Worm (Caenorhabditis elegans) whole organism, young adult: ENCODE results near the gene sqst-2.
A peak's percentile ranks its signal among the peaks of the same experiment; 100 is the strongest.
"Not testable (repeated sequence)": the region's sequence is repeated elsewhere in the genome, so short reads cannot be mapped to it uniquely, and the experiment has no call there.

Experiments
- B0336.3 ChIP-seq: fragments of 200-800 bp; sonication (Bioruptor generic); IDR thresholded peaks from 2 replicates; pipeline ENCODE4 v1.3.6; 2022; ENCODE audit warnings: missing genetic modification characterization, missing compliant biosample characterization
- C06A6.2 ChIP-seq: fragments of 200-800 bp; sonication (Bioruptor generic); conservative IDR thresholded peaks from 2 replicates; pipeline ENCODE4 v1.3.6; 2022; ENCODE audit warnings: missing genetic modification characterization, missing compliant biosample characterization
- D2030.7 ChIP-seq: fragments of 200-800 bp; sonication (Bioruptor generic); IDR thresholded peaks from 2 replicates; pipeline ENCODE4 v1.3.6; 2022; ENCODE audit warnings: missing genetic modification reagents, missing genetic modification characterization, missing compliant biosample characterization
- F10E7.11 ChIP-seq: sonication (generic microtip); optimal IDR thresholded peaks from 2 replicates; lab custom pipeline; 2017; ENCODE audit warnings: mild to moderate bottlenecking, missing genetic modification characterization, moderate library complexity, missing compliant biosample characterization
- F22D6.2 ChIP-seq: sonication (generic microtip); optimal IDR thresholded peaks from 2 replicates; lab custom pipeline; 2016; ENCODE audit warnings: mild to moderate bottlenecking, missing genetic modification characterization, missing compliant biosample characterization
- F57A8.1 ChIP-seq: fragments of 200-800 bp; sonication (Bioruptor generic); optimal IDR thresholded peaks from 2 replicates; lab custom pipeline; 2018; ENCODE audit warnings: mild to moderate bottlenecking, missing genetic modification characterization, moderate library complexity, missing compliant biosample characterization
- F57C9.4 ChIP-seq: sonication (generic microtip); optimal IDR thresholded peaks from 2 replicates; lab custom pipeline; 2017; ENCODE audit warnings: mild to moderate bottlenecking, missing genetic modification characterization, missing compliant biosample characterization
- K11D2.4 ChIP-seq: fragments of 200-800 bp; sonication (Bioruptor generic); IDR thresholded peaks from 2 replicates; pipeline ENCODE4 v1.3.6; 2022; ENCODE audit warnings: missing genetic modification reagents, missing genetic modification characterization, missing compliant biosample characterization
- Y53G8AR.9 ChIP-seq: fragments of 200-800 bp; sonication (Bioruptor generic); conservative IDR thresholded peaks from 2 replicates; pipeline ENCODE4 v1.3.6; 2022; ENCODE audit warnings: missing genetic modification reagents, missing genetic modification characterization, missing compliant biosample characterization
- atf-7 ChIP-seq: sonication (generic microtip); optimal IDR thresholded peaks from 2 replicates; lab custom pipeline; 2017; ENCODE audit warnings: mild to moderate bottlenecking, missing genetic modification characterization, missing compliant biosample characterization
- attf-5 ChIP-seq: fragments of 200-800 bp; sonication (Bioruptor generic); optimal IDR thresholded peaks from 2 replicates; lab custom pipeline; 2018; ENCODE audit warnings: mild to moderate bottlenecking, missing genetic modification characterization, missing compliant biosample characterization
- ceh-100 ChIP-seq: fragments of 200-800 bp; sonication (Bioruptor generic); IDR thresholded peaks from 2 replicates; pipeline ENCODE4 v1.3.6; 2022; ENCODE audit warnings: missing genetic modification reagents, missing genetic modification characterization, missing compliant biosample characterization
- ceh-91 ChIP-seq: fragments of 200-800 bp; sonication (Bioruptor generic); IDR thresholded peaks from 2 replicates; pipeline ENCODE4 v1.3.6; 2022; ENCODE audit warnings: missing genetic modification reagents, missing genetic modification characterization, missing compliant biosample characterization
- chd-7 ChIP-seq: sonication (generic microtip); optimal IDR thresholded peaks from 2 replicates; lab custom pipeline; 2016; ENCODE audit warnings: mild to moderate bottlenecking, missing genetic modification characterization, moderate library complexity, missing compliant biosample characterization
- dox-1 ChIP-seq: fragments of 200-800 bp; sonication (Bioruptor generic); IDR thresholded peaks from 2 replicates; pipeline ENCODE4 v1.3.6; 2022; ENCODE audit warnings: missing genetic modification reagents, missing genetic modification characterization, missing compliant biosample characterization
- dpff-1 ChIP-seq: sonication (generic microtip); optimal IDR thresholded peaks from 2 replicates; lab custom pipeline; 2017; ENCODE audit warnings: mild to moderate bottlenecking, missing genetic modification characterization, missing compliant biosample characterization
- efl-1 ChIP-seq: fragments of 150-350 bp; optimal IDR thresholded peaks from 2 replicates; lab custom pipeline; 2014; ENCODE audit warnings: missing biosample characterization, missing genetic modification reagents, missing genetic modification characterization
- ekl-4 ChIP-seq: fragments of 200-800 bp; sonication (Bioruptor generic); IDR thresholded peaks from 2 replicates; pipeline ENCODE4 v1.3.6; 2022; ENCODE audit warnings: missing genetic modification reagents, missing genetic modification characterization, missing compliant biosample characterization
- him-1 ChIP-seq: sonication (generic microtip); optimal IDR thresholded peaks from 2 replicates; lab custom pipeline; 2016; ENCODE audit warnings: missing genotype, missing genetic modification reagents, missing genetic modification characterization, missing compliant biosample characterization
- hlh-12 ChIP-seq: sonication (generic microtip); optimal IDR thresholded peaks from 2 replicates; lab custom pipeline; 2016; ENCODE audit warnings: missing genetic modification characterization, missing compliant biosample characterization
- hsf-1 ChIP-seq: fragments of 200-800 bp; sonication (Bioruptor generic); IDR thresholded peaks from 2 replicates; pipeline ENCODE4 v1.3.6; 2022; ENCODE audit warnings: missing genetic modification reagents, missing genetic modification characterization, missing compliant biosample characterization
- lag-1 ChIP-seq: fragments of 200-800 bp; sonication (Bioruptor generic); IDR thresholded peaks from 2 replicates; pipeline ENCODE4 v1.3.6; 2022; ENCODE audit warnings: missing genetic modification reagents, missing genetic modification characterization, missing compliant biosample characterization
- lin-40 ChIP-seq: sonication (generic microtip); optimal IDR thresholded peaks from 2 replicates; lab custom pipeline; 2016; ENCODE audit warnings: missing genetic modification characterization, mild to moderate bottlenecking, missing compliant biosample characterization, missing genotype, missing genetic modification reagents
- lin-54 ChIP-seq: fragments of 200-800 bp; sonication (Bioruptor generic); optimal IDR thresholded peaks from 2 replicates; lab custom pipeline; 2018; ENCODE audit warnings: mild to moderate bottlenecking, missing genetic modification characterization, missing compliant biosample characterization
- madf-10 ChIP-seq: sonication (generic microtip); optimal IDR thresholded peaks from 2 replicates; lab custom pipeline; 2016; ENCODE audit warnings: mild to moderate bottlenecking, missing genetic modification characterization, missing compliant biosample characterization
- mes-4 ChIP-seq: sonication (generic microtip); optimal IDR thresholded peaks from 2 replicates; lab custom pipeline; 2016; ENCODE audit warnings: missing genotype, missing genetic modification characterization, missing compliant biosample characterization
- mxl-1 ChIP-seq: sonication (generic microtip); optimal IDR thresholded peaks from 2 replicates; lab custom pipeline; 2016; ENCODE audit warnings: missing genetic modification characterization, missing compliant biosample characterization
- nhr-80 ChIP-seq: sonication (generic microtip); optimal IDR thresholded peaks from 2 replicates; lab custom pipeline; 2016; ENCODE audit warnings: missing genetic modification characterization, missing compliant biosample characterization
- pbrm-1 ChIP-seq: fragments of 200-800 bp; sonication (Bioruptor generic); IDR thresholded peaks from 2 replicates; pipeline ENCODE4 v1.3.6; 2022; ENCODE audit warnings: missing genetic modification reagents, missing genetic modification characterization, missing compliant biosample characterization
- sdz-38 ChIP-seq: sonication (generic microtip); optimal IDR thresholded peaks from 2 replicates; lab custom pipeline; 2016; ENCODE audit warnings: missing genotype, missing genetic modification characterization, missing compliant biosample characterization
- snpc-3.4 ChIP-seq: sonication (generic microtip); optimal IDR thresholded peaks from 2 replicates; lab custom pipeline; 2017; ENCODE audit warnings: missing genetic modification characterization, mild to moderate bottlenecking, missing compliant biosample characterization, antibody characterized with exemption, moderate library complexity, missing genotype, missing genetic modification reagents
- snpc-4 ChIP-seq, 5 experiments: fragments of 150-350 bp in 1 of 5; sonication (generic microtip) in 4 of 5; optimal IDR thresholded peaks; 2 replicates each; lab custom pipeline; 2014 to 2018; ENCODE audit warnings: missing genetic modification characterization in 5 of 5, missing biosample characterization in 3 of 5, antibody characterized with exemption in 2 of 5, mild to moderate bottlenecking in 2 of 5, missing compliant biosample characterization in 2 of 5, missing genotype in 2 of 5, moderate library complexity in 2 of 5, missing genetic modification reagents in 1 of 5
- tbp1 ChIP-seq: fragments of 200-800 bp; sonication (Bioruptor generic); optimal IDR thresholded peaks from 2 replicates; lab custom pipeline; 2018; ENCODE audit warnings: mild to moderate bottlenecking, missing genetic modification characterization, missing compliant biosample characterization
- unc-62 ChIP-seq: fragments of 150-350 bp; optimal IDR thresholded peaks from 2 replicates; lab custom pipeline; 2014; ENCODE audit warnings: missing biosample characterization, missing genetic modification reagents, missing genetic modification characterization
- xnd-1 ChIP-seq: sonication (generic microtip); optimal IDR thresholded peaks from 2 replicates; lab custom pipeline; 2016; ENCODE audit warnings: missing genotype, missing genetic modification reagents, missing genetic modification characterization, missing compliant biosample characterization
- zfh-2 ChIP-seq: fragments of 200-800 bp; sonication (Bioruptor generic); conservative IDR thresholded peaks from 2 replicates; pipeline ENCODE4 v1.3.6; 2022; ENCODE audit warnings: missing genetic modification reagents, missing genetic modification characterization, missing compliant biosample characterization
- zim-3 ChIP-seq: sonication (generic microtip); optimal IDR thresholded peaks from 2 replicates; lab custom pipeline; 2017; ENCODE audit warnings: mild to moderate bottlenecking, missing genetic modification characterization, moderate library complexity, missing compliant biosample characterization
- ztf-18 ChIP-seq: sonication (generic microtip); optimal IDR thresholded peaks from 2 replicates; lab custom pipeline; 2016; ENCODE audit warnings: missing genotype, mild to moderate bottlenecking, missing genetic modification characterization, missing compliant biosample characterization
- ztf-26 ChIP-seq: sonication (generic microtip); optimal IDR thresholded peaks from 2 replicates; lab custom pipeline; 2017; ENCODE audit warnings: missing genetic modification characterization, missing compliant biosample characterization
- ztf-6 ChIP-seq: fragments of 200-800 bp; sonication (Bioruptor generic); IDR thresholded peaks from 2 replicates; pipeline ENCODE4 v1.3.6; 2022; ENCODE audit warnings: missing genetic modification reagents, missing genetic modification characterization, missing compliant biosample characterization

sqst-2 gene

DNA sequence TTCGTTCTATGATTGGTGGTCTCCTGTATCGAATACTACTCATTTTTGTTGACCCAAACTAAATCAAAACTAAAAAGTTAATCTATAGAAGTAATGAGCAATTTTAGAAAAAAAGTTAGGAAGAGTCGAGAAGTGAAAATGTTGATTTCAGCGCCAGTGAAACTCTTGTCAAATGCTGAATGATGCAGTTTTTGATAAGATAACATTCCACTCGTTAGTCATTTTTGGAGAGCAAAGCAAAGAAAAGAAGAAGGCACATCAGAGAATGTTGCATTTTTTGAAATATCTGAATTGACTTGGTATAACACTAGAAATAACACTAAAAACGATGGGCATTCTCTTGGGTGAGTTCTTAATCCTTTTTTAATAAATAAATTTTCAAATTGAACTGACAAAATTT lies at the start of gene sqst-2:
TSS of gene sqst-2 (minus strand) at position 58 of the 400 bp plus-strand sequence.
- TF ChIP-seq Y53G8AR.9 (GFP tag; lab: Robert Waterston, UW) (no peak), ztf-6 (GFP tag; lab: Robert Waterston, UW) (no peak), nhr-80 (peak; percentile 66)

DNA sequence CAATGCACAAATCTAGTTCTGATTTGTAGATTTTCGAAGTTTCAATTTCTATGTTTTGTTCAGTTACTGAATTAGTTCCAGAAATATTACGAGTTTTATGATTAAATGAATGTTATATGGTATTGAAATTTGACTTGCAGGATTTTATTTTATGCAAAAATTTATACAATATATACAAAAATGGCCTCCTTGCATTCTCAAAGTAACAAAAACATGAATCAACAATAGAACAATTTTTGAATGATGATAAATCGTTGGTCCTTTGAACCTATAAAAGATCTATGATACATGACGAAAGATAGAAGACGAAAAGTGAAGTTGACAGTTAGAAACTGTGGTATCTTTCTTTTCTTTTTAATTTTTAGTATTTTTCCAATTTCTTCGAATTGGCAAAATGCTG lies 47.7 kb upstream of the sqst-2 start, which contains the start of gene T12B3.2:
TSS of gene T12B3.2 (plus strand) at position 301 of the 400 bp plus-strand sequence.
- no peak for TF ChIP-seq pbrm-1 (GFP tag; lab: Robert Waterston, UW)
- TF ChIP-seq lin-54 (GFP tag; lab: Kevin White, UChicago), result no peak
- no peak for TF ChIP-seq hlh-12

DNA sequence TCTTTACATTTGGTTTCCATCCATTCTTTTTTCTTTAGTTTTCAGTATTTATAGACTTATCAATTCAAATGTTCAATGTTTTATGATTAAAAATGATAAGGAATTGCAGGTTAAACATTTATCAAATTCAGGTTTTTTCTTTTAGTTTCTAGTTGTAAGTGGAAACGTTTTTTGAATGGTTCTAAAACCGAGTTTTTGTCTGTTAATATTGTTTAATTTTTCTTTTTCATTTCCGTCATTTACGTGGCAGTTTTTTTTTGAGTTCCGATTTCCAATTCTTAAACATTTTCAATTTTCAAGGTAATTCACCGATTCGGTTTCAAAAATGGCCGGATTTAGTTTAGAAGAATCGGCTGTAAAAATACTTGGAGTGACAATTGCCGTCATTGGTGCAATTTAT lies 46.1 kb upstream of the sqst-2 start, which contains the start of gene T12B3.3:
TSS of gene T12B3.3 (plus strand) at position 301 of the 400 bp plus-strand sequence.
- not testable (repeated sequence) for TF ChIP-seq hsf-1 (GFP tag; lab: Robert Waterston, UW); ceh-91; lag-1 (GFP tag; lab: Robert Waterston, UW)

DNA sequence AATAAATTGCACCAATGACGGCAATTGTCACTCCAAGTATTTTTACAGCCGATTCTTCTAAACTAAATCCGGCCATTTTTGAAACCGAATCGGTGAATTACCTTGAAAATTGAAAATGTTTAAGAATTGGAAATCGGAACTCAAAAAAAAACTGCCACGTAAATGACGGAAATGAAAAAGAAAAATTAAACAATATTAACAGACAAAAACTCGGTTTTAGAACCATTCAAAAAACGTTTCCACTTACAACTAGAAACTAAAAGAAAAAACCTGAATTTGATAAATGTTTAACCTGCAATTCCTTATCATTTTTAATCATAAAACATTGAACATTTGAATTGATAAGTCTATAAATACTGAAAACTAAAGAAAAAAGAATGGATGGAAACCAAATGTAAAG lies 36.2 kb upstream of the sqst-2 start, which contains the start of gene Y40C5A.4:
TSS of gene Y40C5A.4 (minus strand) at position 101 of the 400 bp plus-strand sequence.
- TF ChIP-seq xnd-1 (tag; lab: Kevin White, UChicago); zfh-2 (GFP tag; lab: Robert Waterston, UW); efl-1 (GFP tag; lab: Kevin White, UChicago): not testable (repeated sequence)

DNA sequence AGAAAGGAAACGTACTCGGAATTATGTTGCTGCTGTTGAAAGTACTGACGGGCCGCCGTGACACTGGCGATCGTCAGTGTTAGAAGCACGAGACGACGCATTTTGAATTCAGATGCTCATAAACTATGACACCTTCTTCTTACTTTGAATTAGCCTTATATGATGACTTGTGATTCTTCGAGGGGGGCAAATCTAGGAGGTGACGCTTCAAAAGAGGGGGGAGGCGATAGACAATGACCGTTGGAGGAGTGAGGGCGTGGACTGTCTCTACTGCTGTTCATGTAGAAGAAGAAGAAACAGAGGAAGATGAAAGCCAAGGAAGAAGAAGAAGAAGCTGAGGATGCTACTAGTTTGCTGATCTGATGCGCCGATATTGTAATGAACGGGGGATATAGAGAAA lies 18.0 kb upstream of the sqst-2 start, which contains the start of gene daf-42:
TSS of gene daf-42 (minus strand) at position 101 of the 400 bp plus-strand sequence.
- TF ChIP-seq F57C9.4 (tag; lab: Kevin White, UChicago) (no peak), F22D6.2 (tag; lab: Kevin White, UChicago) (no peak), ekl-4 (GFP tag; lab: Robert Waterston, UW) (no peak), chd-7 (tag; lab: Kevin White, UChicago) (no peak), F10E7.11 (tag; lab: Kevin White, UChicago) (no peak), atf-7 (tag; lab: Kevin White, UChicago) (no peak), C06A6.2 (no peak), snpc-4 (GFP tag; optimal IDR thresholded peaks at IDR 0.05; lab: Kevin White, UChicago) (no peak), snpc-4 (tag; optimal IDR thresholded peaks at IDR 0.05; lab: Kevin White, UChicago) (no peak), mes-4 (no peak), K11D2.4 (GFP tag; lab: Robert Waterston, UW) (no peak), madf-10 (tag; lab: Kevin White, UChicago) (no peak), dpff-1 (no peak), sdz-38 (no peak), unc-62 (GFP tag; lab: Kevin White, UChicago) (no peak), hsf-1 (GFP tag; lab: Robert Waterston, UW) (no peak), dox-1 (GFP tag; lab: Robert Waterston, UW) (no peak), ztf-26 (no peak), B0336.3 (GFP tag; lab: Robert Waterston, UW) (no peak), lin-40 (tag; lab: Kevin White, UChicago) (no peak)

DNA sequence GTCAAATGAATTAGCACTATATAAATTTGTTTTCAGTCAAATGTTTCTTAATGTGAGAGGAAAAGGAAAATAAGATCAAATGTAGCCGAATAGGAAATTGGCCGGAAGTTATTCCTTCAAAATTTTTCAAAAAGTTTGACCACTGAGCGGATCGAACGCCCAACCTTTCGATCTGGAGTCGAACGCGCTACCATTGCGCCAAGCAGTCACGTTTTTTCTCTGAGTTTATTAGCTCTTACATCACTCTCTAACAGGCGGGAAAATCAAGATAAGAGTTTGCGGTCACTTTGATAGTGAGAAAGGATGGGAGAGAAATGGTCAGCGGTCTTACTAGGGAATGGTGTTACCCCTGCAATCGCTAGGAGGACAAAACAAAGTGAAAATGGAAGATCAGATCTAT lies 15.2 kb upstream of the sqst-2 start:
- peak; percentile 48; the same call in 1 of the 2 replicates for TF ChIP-seq D2030.7 (GFP tag; lab: Robert Waterston, UW)
- TF ChIP-seq him-1 (tag; lab: Kevin White, UChicago), result peak; percentile 52
- no peak for TF ChIP-seq F57A8.1 (GFP tag; lab: Kevin White, UChicago)
- TF ChIP-seq zim-3 (tag; lab: Kevin White, UChicago), result peak; percentile 24
- TF ChIP-seq mxl-1 (tag; lab: Kevin White, UChicago), result peak; percentile 23
- TF ChIP-seq ztf-18, result peak; percentile 32
- peak; percentile 27 for TF ChIP-seq chd-7 (tag; lab: Kevin White, UChicago)
- TF ChIP-seq tbp1, result peak; percentile 95
- TF ChIP-seq snpc-3.4 (tag; lab: Kevin White, UChicago), result peak; percentile 68
- peak; percentile 14 for TF ChIP-seq attf-5 (GFP tag; lab: Kevin White, UChicago)
- TF ChIP-seq snpc-4 (GFP tag; optimal IDR thresholded peaks at IDR 0.05; lab: Kevin White, UChicago), result peak; percentile 52
- TF ChIP-seq snpc-4 (tag; optimal IDR thresholded peaks at IDR 0.05; lab: Kevin White, UChicago), result peak in 1 of 4 experiments; percentile 70
- TF ChIP-seq nhr-80, result no peak
- TF ChIP-seq ceh-100 (GFP tag; lab: Robert Waterston, UW), result no peak; the same call in 1 of the 2 replicates
